Worm (Caenorhabditis elegans) whole organism, late embryonic: Measurements from ENCODE around the gene got-2.2.

ENCODE experiments used
- K02D7.2 ChIP-seq: sonication (generic microtip); optimal IDR thresholded peaks from 2 replicates; lab custom pipeline; 2017; ENCODE audit warnings: mild to moderate bottlenecking, missing genetic modification characterization, missing compliant biosample characterization
- T23F11.4 ChIP-seq: fragments of 200-800 bp; sonication (Bioruptor generic); optimal IDR thresholded peaks from 2 replicates; lab custom pipeline; 2018; ENCODE audit warnings: mild to moderate bottlenecking, missing genetic modification characterization, missing compliant biosample characterization
- ceh-18 ChIP-seq: sonication (generic microtip); optimal IDR thresholded peaks from 2 replicates; lab custom pipeline; 2016; ENCODE audit warnings: missing genetic modification characterization, missing compliant biosample characterization
- ceh-2 ChIP-seq: sonication (generic microtip); optimal IDR thresholded peaks from 2 replicates; lab custom pipeline; 2016; ENCODE audit warnings: missing genotype, missing genetic modification characterization, missing compliant biosample characterization
- ceh-22 ChIP-seq: sonication (generic microtip); optimal IDR thresholded peaks from 2 replicates; lab custom pipeline; 2017; ENCODE audit warnings: missing biosample characterization, missing genetic modification characterization
- ceh-24 ChIP-seq: sonication (generic microtip); optimal IDR thresholded peaks from 2 replicates; lab custom pipeline; 2016; ENCODE audit warnings: mild to moderate bottlenecking, missing genetic modification characterization, missing compliant biosample characterization
- ceh-30 ChIP-seq: fragments of 150-350 bp; optimal IDR thresholded peaks from 2 replicates; lab custom pipeline; 2014; ENCODE audit warnings: missing biosample characterization, missing genetic modification characterization
- ceh-31 ChIP-seq: sonication (generic microtip); optimal IDR thresholded peaks from 2 replicates; lab custom pipeline; 2016; ENCODE audit warnings: missing genetic modification characterization, missing compliant biosample characterization
- ceh-48 ChIP-seq: sonication (generic microtip); optimal IDR thresholded peaks from 2 replicates; lab custom pipeline; 2016; ENCODE audit warnings: missing genetic modification characterization, inconsistent platforms, missing compliant biosample characterization
- ceh-6 ChIP-seq: fragments of 200-800 bp; sonication (Bioruptor generic); optimal IDR thresholded peaks from 2 replicates; lab custom pipeline; 2018; ENCODE audit warnings: mild to moderate bottlenecking, missing genetic modification characterization, missing compliant biosample characterization
- ceh-9 ChIP-seq: sonication (generic microtip); optimal IDR thresholded peaks from 2 replicates; lab custom pipeline; 2016; ENCODE audit warnings: mild to moderate bottlenecking, missing genetic modification characterization, inconsistent platforms, missing compliant biosample characterization
- che-1 ChIP-seq: sonication (generic microtip); optimal IDR thresholded peaks from 2 replicates; lab custom pipeline; 2016; ENCODE audit warnings: mild to moderate bottlenecking, missing genetic modification characterization, missing compliant biosample characterization
- dmd-4 ChIP-seq: sonication (generic microtip); optimal IDR thresholded peaks from 2 replicates; lab custom pipeline; 2016; ENCODE audit warnings: borderline replicate concordance, missing genetic modification characterization, missing compliant biosample characterization
- dve-1 ChIP-seq: sonication (generic microtip); optimal IDR thresholded peaks from 2 replicates; lab custom pipeline; 2017; ENCODE audit warnings: antibody characterized with exemption, mild to moderate bottlenecking, missing genetic modification characterization, missing compliant biosample characterization
- elt-4 ChIP-seq: sonication (generic microtip); optimal IDR thresholded peaks from 2 replicates; lab custom pipeline; 2016; ENCODE audit warnings: missing genetic modification characterization, missing compliant biosample characterization
- eyg-1 ChIP-seq: sonication (generic microtip); optimal IDR thresholded peaks from 2 replicates; lab custom pipeline; 2016; ENCODE audit warnings: missing genotype, missing genetic modification characterization, missing compliant biosample characterization
- hlh-15 ChIP-seq: sonication (generic microtip); optimal IDR thresholded peaks from 2 replicates; lab custom pipeline; 2016; ENCODE audit warnings: missing genetic modification characterization, missing compliant biosample characterization
- hlh-30 ChIP-seq: sonication (generic microtip); optimal IDR thresholded peaks from 2 replicates; lab custom pipeline; 2017; ENCODE audit warnings: antibody characterized with exemption, missing genetic modification characterization, missing compliant biosample characterization; ENCODE audit not compliant: insufficient read depth
- hlh-6 ChIP-seq: sonication (generic microtip); optimal IDR thresholded peaks from 2 replicates; lab custom pipeline; 2016; ENCODE audit warnings: missing genotype, missing genetic modification characterization, missing compliant biosample characterization
- hlh-8 ChIP-seq: sonication (generic microtip); optimal IDR thresholded peaks from 2 replicates; lab custom pipeline; 2016; ENCODE audit warnings: missing genotype, missing genetic modification characterization, missing compliant biosample characterization
- mec-3 ChIP-seq: sonication (generic microtip); optimal IDR thresholded peaks from 2 replicates; lab custom pipeline; 2016; ENCODE audit warnings: borderline replicate concordance, missing genetic modification characterization, missing compliant biosample characterization
- nfya-1 ChIP-seq: sonication (generic microtip); optimal IDR thresholded peaks from 2 replicates; lab custom pipeline; 2017; ENCODE audit warnings: missing genetic modification characterization, mild to moderate bottlenecking, missing compliant biosample characterization, antibody characterized with exemption, moderate library complexity
- nhr-232 ChIP-seq: sonication (generic microtip); optimal IDR thresholded peaks from 2 replicates; lab custom pipeline; 2016; ENCODE audit warnings: missing genetic modification characterization, missing compliant biosample characterization
- pag-3 ChIP-seq: sonication (generic microtip); optimal IDR thresholded peaks from 2 replicates; lab custom pipeline; 2016; ENCODE audit warnings: missing compliant biosample characterization, missing genetic modification characterization, borderline replicate concordance
- pax-1 ChIP-seq: fragments of 150-350 bp; optimal IDR thresholded peaks from 2 replicates; lab custom pipeline; 2014; ENCODE audit warnings: missing biosample characterization, missing genetic modification characterization
- pha-2 ChIP-seq: sonication (generic microtip); optimal IDR thresholded peaks from 2 replicates; lab custom pipeline; 2017; ENCODE audit warnings: mild to moderate bottlenecking, missing genetic modification characterization, missing compliant biosample characterization
- pha-4 ChIP-seq: fragments of 150-350 bp; optimal IDR thresholded peaks from 2 replicates; lab custom pipeline; 2018; ENCODE audit warnings: missing biosample characterization, missing genetic modification reagents, missing genetic modification characterization
- pqm-1 ChIP-seq: sonication (generic microtip); optimal IDR thresholded peaks from 2 replicates; lab custom pipeline; 2016; ENCODE audit warnings: missing genetic modification characterization, missing compliant biosample characterization
- pros-1 ChIP-seq: fragments of 150-350 bp; optimal IDR thresholded peaks from 2 replicates; lab custom pipeline; 2014; ENCODE audit warnings: missing biosample characterization, missing genetic modification reagents, missing genetic modification characterization
- ref-2 ChIP-seq: sonication (generic microtip); optimal IDR thresholded peaks from 2 replicates; lab custom pipeline; 2016; ENCODE audit warnings: missing genetic modification characterization, missing compliant biosample characterization
- rnt-1 ChIP-seq: sonication (generic microtip); optimal IDR thresholded peaks from 2 replicates; lab custom pipeline; 2016; ENCODE audit warnings: missing genetic modification characterization, missing compliant biosample characterization
- sox-2 ChIP-seq: fragments of 200-800 bp; sonication (Bioruptor generic); IDR thresholded peaks from 2 replicates; pipeline ENCODE4 v1.3.6; 2022; ENCODE audit warnings: missing genetic modification reagents, missing genetic modification characterization, missing compliant biosample characterization
- sox-4 ChIP-seq: sonication (generic microtip); optimal IDR thresholded peaks from 2 replicates; lab custom pipeline; 2017; ENCODE audit warnings: mild to moderate bottlenecking, missing genetic modification characterization, inconsistent platforms, missing compliant biosample characterization
- syd-9 ChIP-seq: sonication (generic microtip); optimal IDR thresholded peaks from 2 replicates; lab custom pipeline; 2016; ENCODE audit warnings: mild to moderate bottlenecking, missing genetic modification characterization, moderate library complexity, missing compliant biosample characterization
- unc-3 ChIP-seq, 2 experiments: fragments of 200-800 bp in 1 of 2; sonication (Bioruptor generic) in 1 of 2; sonication (generic microtip) in 1 of 2; conservative IDR thresholded peaks in 1 of 2; optimal IDR thresholded peaks in 1 of 2; 2 replicates each; pipeline versions ENCODE4 v1.3.6 to Lab custom; 2016 to 2022; ENCODE audit warnings: missing compliant biosample characterization in 2 of 2, missing genetic modification characterization in 2 of 2, missing genetic modification reagents in 1 of 2
- zip-5 ChIP-seq: sonication (generic microtip); optimal IDR thresholded peaks from 2 replicates; lab custom pipeline; 2016; ENCODE audit warnings: missing genetic modification characterization, missing compliant biosample characterization
- ztf-16 ChIP-seq: sonication (generic microtip); optimal IDR thresholded peaks from 2 replicates; lab custom pipeline; 2017; ENCODE audit warnings: missing genetic modification characterization, missing compliant biosample characterization

got-2.2 gene

ce11 chrX:6273772-6274171 lies 33.0 kb downstream of the got-2.2 start:
- no peak for TF ChIP-seq ceh-18 (tag; lab: Kevin White, UChicago)
- no peak for TF ChIP-seq rnt-1 (tag; lab: Kevin White, UChicago)
- no peak for TF ChIP-seq ref-2 (tag; lab: Kevin White, UChicago)
- no peak for TF ChIP-seq K02D7.2 (tag; lab: Kevin White, UChicago)
- no peak for TF ChIP-seq dve-1 (tag; lab: Kevin White, UChicago)
- TF ChIP-seq pax-1 (tag; lab: Kevin White, UChicago), result no peak
- no peak for TF ChIP-seq pag-3 (tag; lab: Kevin White, UChicago)
- TF ChIP-seq eyg-1 (tag; lab: Kevin White, UChicago), result no peak
- TF ChIP-seq pha-4 (tag; lab: Kevin White, UChicago), result no peak
- no peak for TF ChIP-seq nhr-232
- TF ChIP-seq T23F11.4 (GFP tag; lab: Kevin White, UChicago), result no peak
- no peak for TF ChIP-seq hlh-6
- TF ChIP-seq ztf-16 (tag; lab: Kevin White, UChicago), result no peak
- TF ChIP-seq ceh-9 (tag; lab: Kevin White, UChicago), result no peak

DNA sequence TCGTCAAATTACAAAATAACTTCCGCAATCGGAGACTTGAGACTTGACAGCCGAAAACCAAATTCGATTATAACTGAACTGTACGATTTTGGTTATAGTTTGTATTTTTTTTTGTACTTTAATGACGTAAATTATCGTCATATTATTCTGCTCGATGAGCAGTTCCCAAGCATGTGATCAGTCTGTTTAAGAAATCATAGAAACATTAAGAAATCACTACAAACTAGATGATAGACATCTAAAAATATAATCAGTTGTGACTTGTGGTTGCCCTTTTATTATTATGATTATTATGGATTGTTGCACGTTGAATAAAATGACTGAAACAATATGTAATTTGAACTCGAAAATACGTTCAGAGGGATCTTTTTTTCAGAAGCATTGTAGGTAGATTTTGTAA lies 33.5 kb downstream of the got-2.2 start:
- TF ChIP-seq pax-1 (tag; lab: Kevin White, UChicago), result no peak
- TF ChIP-seq pros-1 (tag; lab: Kevin White, UChicago), result no peak
- no peak for TF ChIP-seq hlh-15 (tag; lab: Kevin White, UChicago)

- no peak for TF ChIP-seq elt-4
- no peak for TF ChIP-seq unc-3 (GFP tag; conservative IDR thresholded peaks at IDR 0.05; lab: Robert Waterston, UW)
- no peak for TF ChIP-seq unc-3 (tag; optimal IDR thresholded peaks at IDR 0.05; lab: Kevin White, UChicago)
These were observed 34.6 kb downstream of the got-2.2 start for ce11 chrX:6275343-6275742.

ce11 chrX:6276701-6277100 lies 35.9 kb downstream of the got-2.2 start:
- TF ChIP-seq ceh-30 (tag; lab: Kevin White, UChicago), result no peak
- TF ChIP-seq K02D7.2 (tag; lab: Kevin White, UChicago), result no peak
- TF ChIP-seq hlh-6, result no peak
- TF ChIP-seq sox-4 (tag; lab: Kevin White, UChicago), result no peak

- TF ChIP-seq mec-3 (no peak), hlh-30 (tag; lab: Kevin White, UChicago) (no peak), pha-2 (no peak), hlh-15 (tag; lab: Kevin White, UChicago) (no peak), ceh-48 (tag; lab: Kevin White, UChicago) (no peak), elt-4 (no peak), ceh-24 (tag; lab: Kevin White, UChicago) (no peak), ceh-2 (tag; lab: Kevin White, UChicago) (no peak), nhr-232 (no peak), zip-5 (tag; lab: Kevin White, UChicago) (no peak), che-1 (tag; lab: Kevin White, UChicago) (no peak)
These were observed 36.5 kb downstream of the got-2.2 start for ce11 chrX:6277252-6277651.

- TF ChIP-seq pqm-1, result no peak
- no peak for TF ChIP-seq eyg-1 (tag; lab: Kevin White, UChicago)
- no peak for TF ChIP-seq dmd-4 (tag; lab: Kevin White, UChicago)
- no peak for TF ChIP-seq nfya-1 (tag; lab: Kevin White, UChicago)
- TF ChIP-seq ceh-22 (tag; lab: Kevin White, UChicago), result no peak
- TF ChIP-seq elt-4, result no peak
- no peak for TF ChIP-seq ceh-6
- TF ChIP-seq hlh-8, result no peak
- TF ChIP-seq sox-2 (GFP tag; lab: Robert Waterston, UW), result no peak
- no peak for TF ChIP-seq syd-9
- no peak for TF ChIP-seq K02D7.2 (tag; lab: Kevin White, UChicago)
- TF ChIP-seq ceh-31 (tag; lab: Kevin White, UChicago), result no peak
These were observed 37.5 kb downstream of the got-2.2 start for ce11 chrX:6278296-6278695.
